Fruit fly (Drosophila melanogaster): ENCODE results near the gene GstD2.

Gene GstD2

dm6 chr3R:12413274-12413958 is 41.6 kb downstream of the GstD2 start, which contains the start of the genes Dip-C and pps (continued):
- TF ChIP-seq pum (GFP tag; optimal IDR thresholded peaks at IDR 0.05) (no peak), PHDP (tag; optimal IDR thresholded peaks at IDR 0.05) (no peak), Ssrp (tag; optimal IDR thresholded peaks at IDR 0.05) (no peak), dimm (GFP tag; IDR thresholded peaks at IDR 0.05) (no peak), CG2678 (tag; optimal IDR thresholded peaks at IDR 0.05) (no peak), danr (GFP tag; IDR thresholded peaks at IDR 0.05) (no peak), Kr (GFP tag; optimal IDR thresholded peaks at IDR 0.05) (no peak), nmo (GFP tag; optimal IDR thresholded peaks at IDR 0.05) (peak; percentile 40), Nf-YB (GFP tag; optimal IDR thresholded peaks at IDR 0.05) (no peak), trem (tag; optimal IDR thresholded peaks at IDR 0.05) (peak; percentile 57), Fer1 (GFP tag; optimal IDR thresholded peaks at IDR 0.05) (no peak), Ada2b (GFP tag; IDR thresholded peaks at IDR 0.05) (no peak), Dek (tag; optimal IDR thresholded peaks at IDR 0.05) (no peak), unpg (GFP tag; optimal IDR thresholded peaks at IDR 0.05) (no peak), lbe (GFP tag; optimal IDR thresholded peaks at IDR 0.05) (no peak), inv (GFP tag; IDR thresholded peaks at IDR 0.05; ENCODE audit: partially characterized antibody) (peak; percentile 65), CG11456 (GFP tag; IDR thresholded peaks at IDR 0.05) (no peak), dati (GFP tag; IDR thresholded peaks at IDR 0.05) (no peak), CG4404 (GFP tag; IDR thresholded peaks at IDR 0.05) (no peak), gsb (GFP tag; IDR thresholded peaks at IDR 0.05) (no peak), B-H2 (GFP tag; optimal IDR thresholded peaks at IDR 0.05) (no peak), HHEX (GFP tag; optimal IDR thresholded peaks at IDR 0.05) (no peak), CG17328 (GFP tag; IDR thresholded peaks at IDR 0.05) (no peak), Sin3A (optimal IDR thresholded peaks at IDR 0.05) (peak; percentile 61), CG18011 (GFP tag; optimal IDR thresholded peaks at IDR 0.05) (no peak), ssp (GFP tag; IDR thresholded peaks at IDR 0.05) (no peak), Hmx (GFP tag; optimal IDR thresholded peaks at IDR 0.05) (no peak), zfh1 (GFP tag; IDR thresholded peaks at IDR 0.05) (no peak), CG3281 (GFP tag; optimal IDR thresholded peaks at IDR 0.05) (no peak), btn (GFP tag; optimal IDR thresholded peaks at IDR 0.05) (no peak), lilli (GFP tag; optimal IDR thresholded peaks at IDR 0.05) (no peak), esg (GFP tag; conservative IDR thresholded peaks at IDR 0.05) (no peak), CG7357 (GFP tag; IDR thresholded peaks at IDR 0.05) (no peak), CG7745 (tag; optimal IDR thresholded peaks at IDR 0.05) (no peak), CG17829 (tag; optimal IDR thresholded peaks at IDR 0.05) (peak; percentile 56), Hr51 (GFP tag; optimal IDR thresholded peaks at IDR 0.05) (no peak), tna (GFP tag; IDR thresholded peaks at IDR 0.05; ENCODE audit: partially characterized antibody) (no peak), pzg (GFP tag; optimal IDR thresholded peaks at IDR 0.05) (peak; percentile 69), HmgZ (tag; optimal IDR thresholded peaks at IDR 0.05) (peak; percentile 12), BEAF-32 (GFP tag; optimal IDR thresholded peaks at IDR 0.05) (peak; percentile 82), CG9609 (GFP tag; optimal IDR thresholded peaks at IDR 0.05) (no peak), CG10979 (tag; optimal IDR thresholded peaks at IDR 0.05) (peak; percentile 18), row (GFP tag; IDR thresholded peaks at IDR 0.05) (peak; percentile 73), CG1602 (GFP tag; optimal IDR thresholded peaks at IDR 0.05) (no peak), tgo (GFP tag; IDR thresholded peaks at IDR 0.05) (no peak), CG8281 (tag; optimal IDR thresholded peaks at IDR 0.05) (no peak), CG17612 (GFP tag; IDR thresholded peaks at IDR 0.05) (no peak), pan (optimal IDR thresholded peaks at IDR 0.05) (no peak), pan (GFP tag; optimal IDR thresholded peaks at IDR 0.05 in 1 of 2, IDR thresholded peaks at IDR 0.05 in 1 of 2) (peak in 1 of 2 experiments; percentile 9), vnd (GFP tag; IDR thresholded peaks at IDR 0.05; ENCODE audit: partially characterized antibody) (peak; percentile 58; the same call in 2 of the 3 replicates), CG3838 (GFP tag; optimal IDR thresholded peaks at IDR 0.05) (no peak)

Data from whole organism, embryonic.